Worm (Caenorhabditis elegans) whole organism, L1 larva: Measurements from ENCODE around the gene F44E2.9.
A peak's percentile ranks its signal among the peaks of the same experiment; 100 is the strongest.

Experiments
- C34B4.2 ChIP-seq: sonication (generic microtip); optimal IDR thresholded peaks from 2 replicates; lab custom pipeline; 2017; ENCODE audit warnings: mild to moderate bottlenecking, missing genetic modification characterization, missing compliant biosample characterization
- F16B12.6 ChIP-seq: fragments of 150-350 bp; optimal IDR thresholded peaks from 2 replicates; lab custom pipeline; 2014; ENCODE audit warnings: missing biosample characterization, missing genetic modification characterization
- aha-1 ChIP-seq: fragments of 150-350 bp; optimal IDR thresholded peaks from 2 replicates; lab custom pipeline; 2014; ENCODE audit warnings: missing biosample characterization, missing genetic modification characterization
- aly-2 ChIP-seq: fragments of 150-350 bp; optimal IDR thresholded peaks from 2 replicates; lab custom pipeline; 2014; ENCODE audit warnings: missing biosample characterization, missing genetic modification characterization
- ceh-8 ChIP-seq: fragments of 200-800 bp; sonication (Bioruptor generic); optimal IDR thresholded peaks from 2 replicates; lab custom pipeline; 2018; ENCODE audit warnings: mild to moderate bottlenecking, missing genetic modification characterization, moderate library complexity, missing compliant biosample characterization
- ceh-88 ChIP-seq: fragments of 200-800 bp; sonication (Bioruptor generic); IDR thresholded peaks from 2 replicates; pipeline ENCODE4 v1.3.6; 2022; ENCODE audit warnings: missing genetic modification characterization, missing compliant biosample characterization
- ceh-90 ChIP-seq: sonication (generic microtip); optimal IDR thresholded peaks from 2 replicates; lab custom pipeline; 2016; ENCODE audit warnings: missing genetic modification characterization, missing compliant biosample characterization
- ces-1 ChIP-seq: fragments of 150-350 bp; optimal IDR thresholded peaks from 2 replicates; lab custom pipeline; 2014; ENCODE audit warnings: missing biosample characterization, missing genetic modification reagents, missing genetic modification characterization
- dpl-1 ChIP-seq, 3 experiments: fragments of 150-350 bp in 2 of 3; sonication (generic microtip) in 1 of 3; optimal IDR thresholded peaks; 2 replicates each; lab custom pipeline; 2014 to 2017; ENCODE audit warnings: missing biosample characterization in 3 of 3, missing genetic modification characterization in 3 of 3, missing genetic modification reagents in 3 of 3
- dsc-1 ChIP-seq: sonication (generic microtip); optimal IDR thresholded peaks from 2 replicates; lab custom pipeline; 2016; ENCODE audit warnings: mild to moderate bottlenecking, missing genetic modification characterization, missing compliant biosample characterization
- efl-3 ChIP-seq: fragments of 200-800 bp; sonication (Bioruptor generic); optimal IDR thresholded peaks from 2 replicates; lab custom pipeline; 2018; ENCODE audit warnings: mild to moderate bottlenecking, missing genetic modification characterization, missing compliant biosample characterization
- ets-5 ChIP-seq: fragments of 200-800 bp; sonication (Bioruptor generic); IDR thresholded peaks from 2 replicates; pipeline ENCODE4 v1.3.6; 2022; ENCODE audit warnings: missing genetic modification characterization, missing compliant biosample characterization
- fkh-10 ChIP-seq: sonication (generic microtip); optimal IDR thresholded peaks from 2 replicates; lab custom pipeline; 2017; ENCODE audit warnings: missing biosample characterization, missing genetic modification reagents, missing genetic modification characterization
- fkh-4 ChIP-seq: sonication (generic microtip); optimal IDR thresholded peaks from 2 replicates; lab custom pipeline; 2016; ENCODE audit warnings: missing compliant biosample characterization, missing genetic modification characterization, borderline replicate concordance
- fkh-8 ChIP-seq: sonication (generic microtip); optimal IDR thresholded peaks from 2 replicates; lab custom pipeline; 2016; ENCODE audit warnings: mild to moderate bottlenecking, missing genetic modification characterization, missing compliant biosample characterization
- fos-1 ChIP-seq: fragments of 150-350 bp; optimal IDR thresholded peaks from 2 replicates; lab custom pipeline; 2014; ENCODE audit warnings: missing biosample characterization, missing genetic modification characterization
- hlh-17 ChIP-seq: fragments of 200-800 bp; sonication (Bioruptor generic); optimal IDR thresholded peaks from 2 replicates; lab custom pipeline; 2018; ENCODE audit warnings: missing genetic modification characterization, mild to moderate bottlenecking, missing compliant biosample characterization, moderate library complexity, borderline replicate concordance
- hpl-2 ChIP-seq: fragments of 150-350 bp; optimal IDR thresholded peaks from 2 replicates; lab custom pipeline; 2014; ENCODE audit warnings: missing biosample characterization, missing genetic modification reagents, missing genetic modification characterization
- isw-1 ChIP-seq: fragments of 200-800 bp; sonication (Bioruptor generic); IDR thresholded peaks from 2 replicates; pipeline ENCODE4 v1.3.6; 2022; ENCODE audit warnings: missing genetic modification characterization, missing compliant biosample characterization
- jun-1 ChIP-seq: fragments of 150-350 bp; optimal IDR thresholded peaks from 2 replicates; lab custom pipeline; 2014; ENCODE audit warnings: missing biosample characterization, missing genetic modification reagents, missing genetic modification characterization
- lin-13 ChIP-seq: fragments of 150-350 bp; optimal IDR thresholded peaks from 2 replicates; lab custom pipeline; 2014; ENCODE audit warnings: missing biosample characterization, missing genetic modification reagents, missing genetic modification characterization
- lin-14 ChIP-seq: fragments of 200-800 bp; sonication (Bioruptor generic); optimal IDR thresholded peaks from 2 replicates; lab custom pipeline; 2018; ENCODE audit warnings: mild to moderate bottlenecking, missing genetic modification characterization, moderate library complexity, missing compliant biosample characterization
- lin-15B ChIP-seq: fragments of 150-350 bp; sonication (generic microtip); optimal IDR thresholded peaks from 3 replicates; lab custom pipeline; 2014; ENCODE audit warnings: missing biosample characterization, missing genetic modification characterization
- mab-9 ChIP-seq: fragments of 200-800 bp; sonication (Bioruptor generic); IDR thresholded peaks from 2 replicates; pipeline ENCODE4 v1.3.6; 2022; ENCODE audit warnings: missing genetic modification reagents, missing genetic modification characterization, missing compliant biosample characterization
- mef-2 ChIP-seq: fragments of 150-350 bp; optimal IDR thresholded peaks from 2 replicates; lab custom pipeline; 2014; ENCODE audit warnings: missing biosample characterization, missing genetic modification characterization
- nhr-11 ChIP-seq: fragments of 150-350 bp; optimal IDR thresholded peaks from 2 replicates; lab custom pipeline; 2014; ENCODE audit warnings: missing biosample characterization, missing genetic modification characterization
- nhr-12 ChIP-seq: sonication (generic microtip); optimal IDR thresholded peaks from 2 replicates; lab custom pipeline; 2017; ENCODE audit warnings: missing biosample characterization, missing genetic modification characterization
- nhr-20 ChIP-seq: sonication (generic microtip); optimal IDR thresholded peaks from 2 replicates; lab custom pipeline; 2016; ENCODE audit warnings: mild to moderate bottlenecking, missing genetic modification characterization, missing compliant biosample characterization
- nhr-28 ChIP-seq: fragments of 150-350 bp; optimal IDR thresholded peaks from 2 replicates; lab custom pipeline; 2014; ENCODE audit warnings: missing biosample characterization, missing genetic modification characterization
- nhr-76 ChIP-seq: sonication (generic microtip); optimal IDR thresholded peaks from 2 replicates; lab custom pipeline; 2017; ENCODE audit warnings: missing biosample characterization, missing genetic modification characterization
- nhr-77 ChIP-seq: fragments of 150-350 bp; optimal IDR thresholded peaks from 2 replicates; lab custom pipeline; 2014; ENCODE audit warnings: missing biosample characterization, missing genetic modification characterization
- nhr-84 ChIP-seq: sonication (generic microtip); optimal IDR thresholded peaks from 2 replicates; lab custom pipeline; 2017; ENCODE audit warnings: missing biosample characterization, missing genetic modification characterization
- nhr-85 ChIP-seq: sonication (generic microtip); peaks from one replicate; lab custom pipeline; 2016; ENCODE audit warnings: missing genetic modification characterization, inconsistent platforms, missing compliant biosample characterization
- nhr-90 ChIP-seq: sonication (generic microtip); optimal IDR thresholded peaks from 2 replicates; lab custom pipeline; 2016; ENCODE audit warnings: mild to moderate bottlenecking, missing genetic modification characterization, missing compliant biosample characterization; ENCODE audit not compliant: poor library complexity
- pag-3 ChIP-seq: sonication (generic microtip); optimal IDR thresholded peaks from 2 replicates; lab custom pipeline; 2017; ENCODE audit warnings: missing genetic modification characterization, mild to moderate bottlenecking, missing compliant biosample characterization, antibody characterized with exemption, borderline replicate concordance; ENCODE audit not compliant: insufficient read depth
- pax-3 ChIP-seq: fragments of 200-800 bp; sonication (Bioruptor generic); optimal IDR thresholded peaks from 2 replicates; lab custom pipeline; 2018; ENCODE audit warnings: mild to moderate bottlenecking, missing genetic modification characterization, moderate library complexity, missing compliant biosample characterization
- rnt-1 ChIP-seq: sonication (generic microtip); optimal IDR thresholded peaks from 2 replicates; lab custom pipeline; 2016; ENCODE audit warnings: mild to moderate bottlenecking, missing genetic modification characterization, moderate library complexity, missing compliant biosample characterization
- snu-23 ChIP-seq: sonication (generic microtip); optimal IDR thresholded peaks from 2 replicates; lab custom pipeline; 2016; ENCODE audit warnings: missing genetic modification characterization, missing compliant biosample characterization
- sox-4 ChIP-seq: sonication (generic microtip); optimal IDR thresholded peaks from 2 replicates; lab custom pipeline; 2016; ENCODE audit warnings: missing genetic modification characterization, missing compliant biosample characterization
- sptf-1 ChIP-seq: fragments of 150-350 bp; optimal IDR thresholded peaks from 2 replicates; lab custom pipeline; 2014; ENCODE audit warnings: missing biosample characterization, missing genetic modification characterization
- swsn-7 ChIP-seq: sonication (generic microtip); optimal IDR thresholded peaks from 2 replicates; lab custom pipeline; 2016; ENCODE audit warnings: missing genetic modification characterization, missing compliant biosample characterization
- unc-130 ChIP-seq: fragments of 150-350 bp; optimal IDR thresholded peaks from 2 replicates; lab custom pipeline; 2017; ENCODE audit warnings: missing biosample characterization, missing genetic modification characterization, inconsistent platforms
- unc-30 ChIP-seq: sonication (generic microtip); optimal IDR thresholded peaks from 2 replicates; lab custom pipeline; 2017; ENCODE audit warnings: missing biosample characterization, missing genetic modification characterization
- unc-98 ChIP-seq: fragments of 200-800 bp; sonication (Bioruptor generic); IDR thresholded peaks from 2 replicates; pipeline ENCODE4 v1.3.6; 2022; ENCODE audit warnings: missing genetic modification characterization, missing compliant biosample characterization
- zip-4 ChIP-seq: fragments of 200-800 bp; sonication (Bioruptor generic); optimal IDR thresholded peaks from 2 replicates; lab custom pipeline; 2018; ENCODE audit warnings: mild to moderate bottlenecking, missing genetic modification characterization, moderate library complexity, missing compliant biosample characterization
- ztf-11 ChIP-seq, 2 experiments: sonication (generic microtip); optimal IDR thresholded peaks; 2 replicates each; lab custom pipeline; 2016 to 2017; ENCODE audit warnings: missing genetic modification characterization in 2 of 2, missing biosample characterization in 1 of 2, missing compliant biosample characterization in 1 of 2

F44E2.9 gene

ce11 chrIII:8807246-8807645 is 43.1 kb downstream of the F44E2.9 start, which contains the start of gene F54F2.7:
TSS of gene F54F2.7 (minus strand) at chrIII:8807346.
- TF ChIP-seq fos-1 (no peak), ets-5 (GFP tag; lab: Robert Waterston, UW) (no peak), sptf-1 (tag; lab: Kevin White, UChicago) (no peak), lin-14 (GFP tag; lab: Kevin White, UChicago) (no peak), ztf-11 (tag; optimal IDR thresholded peaks at IDR 0.05; lab: Kevin White, UChicago) (no peak), pag-3 (tag; lab: Kevin White, UChicago) (no peak), unc-130 (no peak), fkh-10 (GFP tag; lab: Kevin White, UChicago) (no peak), aha-1 (tag; lab: Kevin White, UChicago) (no peak), ces-1 (GFP tag; lab: Kevin White, UChicago) (no peak), mef-2 (tag; lab: Kevin White, UChicago) (no peak), unc-98 (no peak), jun-1 (no peak), nhr-11 (tag; lab: Kevin White, UChicago) (no peak), isw-1 (GFP tag; lab: Robert Waterston, UW) (no peak), nhr-77 (no peak), swsn-7 (tag; lab: Kevin White, UChicago) (no peak), hlh-17 (GFP tag; lab: Kevin White, UChicago) (no peak), dsc-1 (no peak), ceh-90 (tag; lab: Kevin White, UChicago) (no peak)

ce11 chrIII:8805815-8806214 is 44.5 kb downstream of the F44E2.9 start:
- TF ChIP-seq snu-23 (no peak), aly-2 (peak; percentile 3), mab-9 (GFP tag; lab: Robert Waterston, UW) (no peak), nhr-85 (tag; lab: Kevin White, UChicago) (peak; percentile 71)

ce11 chrIII:8801864-8802818 is 48.2 kb downstream of the F44E2.9 start:
- TF ChIP-seq nhr-90 (peak; percentile 95), sptf-1 (tag; lab: Kevin White, UChicago) (no peak), mef-2 (tag; lab: Kevin White, UChicago) (peak; percentile 94), lin-15B (tag; lab: Kevin White, UChicago) (peak; percentile 9), ceh-88 (GFP tag; lab: Robert Waterston, UW) (peak; percentile 90), dpl-1 (GFP tag; optimal IDR thresholded peaks at IDR 0.05; lab: Kevin White, UChicago) (peak; percentile 68 to 72 (median 70)), ceh-8 (GFP tag; lab: Kevin White, UChicago) (no peak), F16B12.6 (tag; lab: Kevin White, UChicago) (peak; percentile 40), zip-4 (GFP tag; lab: Kevin White, UChicago) (peak; percentile 71), pag-3 (tag; lab: Kevin White, UChicago) (no peak), nhr-28 (peak; percentile 76), nhr-20 (tag; lab: Kevin White, UChicago) (peak; percentile 98), efl-3 (GFP tag; lab: Kevin White, UChicago) (peak; percentile 23), aly-2 (peak; percentile 55), lin-14 (GFP tag; lab: Kevin White, UChicago) (peak; percentile 99), rnt-1 (peak; percentile 91), nhr-12 (peak; percentile 47), nhr-76 (tag; lab: Kevin White, UChicago) (peak; percentile 47), lin-13 (GFP tag; lab: Kevin White, UChicago) (peak; percentile 95), fkh-8 (tag; lab: Kevin White, UChicago) (peak; percentile 96), pax-3 (tag; lab: Kevin White, UChicago) (peak; percentile 83), unc-30 (tag; lab: Kevin White, UChicago) (no peak), unc-98 (peak; percentile 53; the same call in 1 of the 2 replicates), nhr-84 (tag; lab: Kevin White, UChicago) (no peak), C34B4.2 (tag; lab: Kevin White, UChicago) (no peak), aha-1 (tag; lab: Kevin White, UChicago) (peak; percentile 92), hpl-2 (GFP tag; lab: Kevin White, UChicago) (peak; percentile 92), nhr-77 (peak; percentile 96), sox-4 (tag; lab: Kevin White, UChicago) (peak; percentile 56), fkh-4 (peak; percentile 80)
